Worm (Caenorhabditis elegans) whole organism, late embryonic: ENCODE data around the gene R07E4.3.

Source experiments
- C38D4.7 ChIP-seq: fragments of 200-800 bp; sonication (Bioruptor generic); optimal IDR thresholded peaks from 2 replicates; lab custom pipeline; 2018; ENCODE audit warnings: mild to moderate bottlenecking, missing genetic modification characterization, moderate library complexity, missing compliant biosample characterization
- K09A11.1 ChIP-seq: sonication (generic microtip); optimal IDR thresholded peaks from 2 replicates; lab custom pipeline; 2017; ENCODE audit warnings: antibody characterized with exemption, mild to moderate bottlenecking, missing genetic modification characterization, missing compliant biosample characterization; ENCODE audit not compliant: insufficient read depth
- T23F11.4 ChIP-seq: fragments of 200-800 bp; sonication (Bioruptor generic); optimal IDR thresholded peaks from 2 replicates; lab custom pipeline; 2018; ENCODE audit warnings: mild to moderate bottlenecking, missing genetic modification characterization, missing compliant biosample characterization
- Y22D7AL.16 ChIP-seq: sonication (generic microtip); optimal IDR thresholded peaks from 2 replicates; lab custom pipeline; 2016; ENCODE audit warnings: missing genetic modification characterization, missing compliant biosample characterization
- ama-1 ChIP-seq: fragments of 150-350 bp; optimal IDR thresholded peaks from 2 replicates; lab custom pipeline; 2014
- ceh-19 ChIP-seq: fragments of 200-800 bp; sonication (Bioruptor generic); optimal IDR thresholded peaks from 2 replicates; lab custom pipeline; 2018; ENCODE audit warnings: mild to moderate bottlenecking, missing genetic modification characterization, missing compliant biosample characterization
- ceh-24 ChIP-seq: sonication (generic microtip); optimal IDR thresholded peaks from 2 replicates; lab custom pipeline; 2016; ENCODE audit warnings: mild to moderate bottlenecking, missing genetic modification characterization, missing compliant biosample characterization
- ceh-30 ChIP-seq: fragments of 150-350 bp; optimal IDR thresholded peaks from 2 replicates; lab custom pipeline; 2014; ENCODE audit warnings: missing biosample characterization, missing genetic modification characterization
- ceh-45 ChIP-seq: fragments of 200-800 bp; sonication (Bioruptor generic); IDR thresholded peaks from 2 replicates; pipeline ENCODE4 v1.3.6; 2022; ENCODE audit warnings: missing genetic modification reagents, missing genetic modification characterization, missing compliant biosample characterization
- ceh-6 ChIP-seq: fragments of 200-800 bp; sonication (Bioruptor generic); optimal IDR thresholded peaks from 2 replicates; lab custom pipeline; 2018; ENCODE audit warnings: mild to moderate bottlenecking, missing genetic modification characterization, missing compliant biosample characterization
- che-1 ChIP-seq: sonication (generic microtip); optimal IDR thresholded peaks from 2 replicates; lab custom pipeline; 2016; ENCODE audit warnings: mild to moderate bottlenecking, missing genetic modification characterization, missing compliant biosample characterization
- fkh-10 ChIP-seq: fragments of 150-350 bp; optimal IDR thresholded peaks from 2 replicates; lab custom pipeline; 2014; ENCODE audit warnings: missing biosample characterization, missing genetic modification reagents, missing genetic modification characterization
- fkh-6 ChIP-seq: sonication (generic microtip); optimal IDR thresholded peaks from 2 replicates; lab custom pipeline; 2016; ENCODE audit warnings: missing genetic modification characterization, missing compliant biosample characterization
- gmeb-2 ChIP-seq: sonication (generic microtip); optimal IDR thresholded peaks from 2 replicates; lab custom pipeline; 2016; ENCODE audit warnings: missing genetic modification characterization, inconsistent platforms, missing compliant biosample characterization
- hlh-30 ChIP-seq: sonication (generic microtip); optimal IDR thresholded peaks from 2 replicates; lab custom pipeline; 2017; ENCODE audit warnings: antibody characterized with exemption, missing genetic modification characterization, missing compliant biosample characterization; ENCODE audit not compliant: insufficient read depth
- hlh-8 ChIP-seq: sonication (generic microtip); optimal IDR thresholded peaks from 2 replicates; lab custom pipeline; 2016; ENCODE audit warnings: missing genotype, missing genetic modification characterization, missing compliant biosample characterization
- lin-11 ChIP-seq: fragments of 200-800 bp; sonication (Bioruptor generic); optimal IDR thresholded peaks from 2 replicates; lab custom pipeline; 2018; ENCODE audit warnings: mild to moderate bottlenecking, missing genetic modification characterization, missing compliant biosample characterization
- madf-2 ChIP-seq: sonication (generic microtip); optimal IDR thresholded peaks from 2 replicates; lab custom pipeline; 2017; ENCODE audit warnings: missing genetic modification characterization, missing compliant biosample characterization
- mec-3 ChIP-seq: sonication (generic microtip); optimal IDR thresholded peaks from 2 replicates; lab custom pipeline; 2016; ENCODE audit warnings: borderline replicate concordance, missing genetic modification characterization, missing compliant biosample characterization
- nhr-232 ChIP-seq: sonication (generic microtip); optimal IDR thresholded peaks from 2 replicates; lab custom pipeline; 2016; ENCODE audit warnings: missing genetic modification characterization, missing compliant biosample characterization
- npax-4 ChIP-seq: sonication (generic microtip); optimal IDR thresholded peaks from 2 replicates; lab custom pipeline; 2016; ENCODE audit warnings: missing genetic modification characterization, missing compliant biosample characterization
- pat-9 ChIP-seq: fragments of 200-800 bp; sonication (Bioruptor generic); optimal IDR thresholded peaks from 2 replicates; lab custom pipeline; 2018; ENCODE audit warnings: mild to moderate bottlenecking, missing genetic modification characterization, moderate library complexity, missing compliant biosample characterization
- pax-1 ChIP-seq: fragments of 150-350 bp; optimal IDR thresholded peaks from 2 replicates; lab custom pipeline; 2014; ENCODE audit warnings: missing biosample characterization, missing genetic modification characterization
- pha-2 ChIP-seq: sonication (generic microtip); optimal IDR thresholded peaks from 2 replicates; lab custom pipeline; 2017; ENCODE audit warnings: mild to moderate bottlenecking, missing genetic modification characterization, missing compliant biosample characterization
- sox-4 ChIP-seq: sonication (generic microtip); optimal IDR thresholded peaks from 2 replicates; lab custom pipeline; 2017; ENCODE audit warnings: mild to moderate bottlenecking, missing genetic modification characterization, inconsistent platforms, missing compliant biosample characterization
- syd-9 ChIP-seq: sonication (generic microtip); optimal IDR thresholded peaks from 2 replicates; lab custom pipeline; 2016; ENCODE audit warnings: mild to moderate bottlenecking, missing genetic modification characterization, moderate library complexity, missing compliant biosample characterization
- tbx-2 ChIP-seq: sonication (generic microtip); optimal IDR thresholded peaks from 2 replicates; lab custom pipeline; 2016; ENCODE audit warnings: missing genetic modification characterization, missing compliant biosample characterization
- unc-3 ChIP-seq, 2 experiments: fragments of 200-800 bp in 1 of 2; sonication (Bioruptor generic) in 1 of 2; sonication (generic microtip) in 1 of 2; conservative IDR thresholded peaks in 1 of 2; optimal IDR thresholded peaks in 1 of 2; 2 replicates each; pipeline versions ENCODE4 v1.3.6 to Lab custom; 2016 to 2022; ENCODE audit warnings: missing compliant biosample characterization in 2 of 2, missing genetic modification characterization in 2 of 2, missing genetic modification reagents in 1 of 2
- unc-42 ChIP-seq: sonication (generic microtip); optimal IDR thresholded peaks from 2 replicates; lab custom pipeline; 2016; ENCODE audit warnings: missing genotype, missing genetic modification characterization, missing compliant biosample characterization
- unc-86 ChIP-seq: sonication (generic microtip); optimal IDR thresholded peaks from 2 replicates; lab custom pipeline; 2016; ENCODE audit warnings: missing genetic modification characterization, missing compliant biosample characterization

Gene R07E4.3

DNA sequence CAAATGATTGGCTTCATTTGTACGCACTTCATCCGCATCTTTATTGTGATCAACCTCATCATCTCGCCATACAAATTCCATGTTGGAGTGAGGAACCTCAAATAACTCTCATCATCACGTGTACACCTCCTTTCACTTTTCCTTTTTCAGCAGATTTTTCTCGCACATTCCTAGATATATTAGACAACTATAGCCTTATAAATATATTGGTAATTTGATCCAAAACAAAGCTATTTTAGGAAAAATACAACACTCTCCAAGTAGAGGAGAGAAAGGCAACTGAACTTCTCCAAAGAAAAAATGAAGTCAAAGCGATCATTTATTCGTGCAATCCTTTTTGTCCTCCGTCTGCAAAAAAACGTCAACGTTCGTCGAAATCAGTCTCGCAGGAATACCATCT, 5.6 kb downstream of the R07E4.3 start, which contains the start of gene R07E4.1:
TSS of gene R07E4.1 (plus strand) at position 301 of the 400 bp plus-strand sequence.
- TF ChIP-seq madf-2 (tag; lab: Kevin White, UChicago) (no peak), nhr-232 (no peak), ceh-6 (GFP tag; lab: Kevin White, UChicago) (no peak), gmeb-2 (tag; lab: Kevin White, UChicago) (no peak), fkh-10 (GFP tag; lab: Kevin White, UChicago) (no peak), syd-9 (tag; lab: Kevin White, UChicago) (no peak), C38D4.7 (GFP tag; lab: Kevin White, UChicago) (no peak), T23F11.4 (no peak), unc-86 (no peak), lin-11 (tag; lab: Kevin White, UChicago) (no peak), hlh-8 (tag; lab: Kevin White, UChicago) (no peak), pax-1 (tag; lab: Kevin White, UChicago) (no peak), ceh-30 (tag; lab: Kevin White, UChicago) (no peak), fkh-6 (tag; lab: Kevin White, UChicago) (no peak)

DNA sequence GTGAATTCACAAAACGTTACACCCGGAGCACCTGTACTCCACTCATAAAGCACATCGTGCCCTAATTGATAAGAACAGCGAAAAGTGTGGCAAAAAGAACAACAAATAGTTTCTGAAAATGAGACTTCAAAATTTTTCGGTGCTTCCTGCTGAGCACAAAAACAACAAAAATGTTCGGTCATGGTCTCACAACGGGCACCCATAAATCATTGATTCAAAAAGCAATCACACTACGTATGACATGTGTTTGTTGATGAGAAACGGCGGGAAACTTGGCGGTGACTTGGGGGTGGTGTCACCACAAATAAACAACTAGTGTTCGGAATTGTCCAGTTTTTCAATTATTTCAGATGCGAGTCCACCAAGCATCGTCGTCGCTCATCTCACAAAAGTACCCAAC, 7.6 kb downstream of the R07E4.3 start:
- no peak for TF ChIP-seq hlh-8 (tag; lab: Kevin White, UChicago)
- TF ChIP-seq Y22D7AL.16 (tag; lab: Kevin White, UChicago) = no peak
- no peak for TF ChIP-seq mec-3
- no peak for TF ChIP-seq ama-1 (lab: Kevin White, UChicago)
- TF ChIP-seq pat-9 = no peak
- no peak for TF ChIP-seq npax-4 (tag; lab: Kevin White, UChicago)
- TF ChIP-seq T23F11.4 = no peak
- TF ChIP-seq tbx-2 = no peak
- no peak for TF ChIP-seq unc-42 (tag; lab: Kevin White, UChicago)
- TF ChIP-seq unc-3 (GFP tag; conservative IDR thresholded peaks at IDR 0.05; lab: Robert Waterston, UW) = no peak
- no peak for TF ChIP-seq unc-3 (tag; optimal IDR thresholded peaks at IDR 0.05; lab: Kevin White, UChicago)
- no peak for TF ChIP-seq ceh-19 (GFP tag; lab: Kevin White, UChicago)
- TF ChIP-seq hlh-30 (tag; lab: Kevin White, UChicago) = no peak

DNA sequence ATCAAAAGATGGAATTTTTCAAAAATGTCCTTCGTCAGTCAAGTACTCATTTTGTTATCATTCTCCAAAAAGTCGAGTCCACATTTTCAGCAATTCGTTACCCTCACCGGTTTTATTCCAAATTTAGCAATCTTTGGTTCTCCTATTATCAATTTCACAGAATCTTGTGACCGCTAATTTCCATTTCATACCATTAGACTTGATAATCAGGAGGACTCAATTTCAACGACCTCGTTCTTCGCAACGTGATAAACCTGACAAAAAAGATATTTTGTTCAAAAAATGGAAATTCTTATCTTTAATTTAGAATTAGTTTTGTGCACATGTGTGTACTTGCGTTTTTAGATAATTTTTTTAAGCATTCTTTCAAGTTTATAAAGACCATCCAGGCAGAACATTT, 9.3 kb downstream of the R07E4.3 start:
- no peak for TF ChIP-seq unc-42 (tag; lab: Kevin White, UChicago)
- TF ChIP-seq ceh-45 (GFP tag; lab: Robert Waterston, UW) = no peak
- no peak for TF ChIP-seq ceh-24 (tag; lab: Kevin White, UChicago)
- TF ChIP-seq sox-4 (tag; lab: Kevin White, UChicago) = no peak
- no peak for TF ChIP-seq che-1 (tag; lab: Kevin White, UChicago)
- TF ChIP-seq, all 69 proteins: peak for 0

DNA sequence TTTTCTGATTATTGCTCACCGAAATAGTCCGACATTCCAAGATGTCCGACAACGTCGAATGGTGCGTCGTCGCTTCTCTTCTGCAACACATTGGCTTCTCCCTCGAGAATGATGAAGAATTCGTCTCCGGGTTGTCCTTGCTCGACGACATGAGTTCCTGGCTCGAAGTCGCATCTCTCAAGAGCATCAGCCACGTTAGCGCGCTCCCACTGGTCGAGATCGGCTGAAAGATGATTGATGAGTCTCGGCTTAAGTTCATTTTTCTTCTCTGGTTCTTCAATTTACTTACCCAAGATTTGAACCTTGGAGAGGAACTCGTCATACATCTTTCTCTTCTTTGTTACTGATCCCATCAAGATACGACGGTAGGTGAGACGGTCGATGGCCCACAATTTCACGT, 19.0 kb downstream of the R07E4.3 start:
- TF ChIP-seq pha-2 = no peak
- no peak for TF ChIP-seq syd-9 (tag; lab: Kevin White, UChicago)
- no peak for TF ChIP-seq hlh-8 (tag; lab: Kevin White, UChicago)
- TF ChIP-seq pat-9 = no peak
- TF ChIP-seq tbx-2 = no peak

DNA sequence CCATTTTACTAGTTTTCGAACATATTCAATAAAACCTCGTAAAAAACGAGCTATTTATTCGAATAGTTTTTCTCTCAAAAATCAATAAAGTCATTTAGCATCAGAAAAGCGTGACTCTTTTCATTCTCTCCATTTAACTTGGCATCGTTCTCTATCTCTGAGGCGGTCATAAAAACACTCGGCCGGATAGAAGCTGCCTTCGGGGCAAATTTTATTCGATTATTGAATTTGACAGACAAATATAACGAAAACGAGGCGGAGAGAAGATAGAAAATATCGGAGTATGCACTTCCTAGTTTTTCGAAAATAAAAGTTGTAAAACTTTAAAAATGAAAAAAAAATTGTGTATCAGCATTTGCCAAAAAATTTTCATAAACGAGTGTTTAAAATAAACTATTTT, 22.0 kb downstream of the R07E4.3 start:
- no peak for TF ChIP-seq unc-86
- peak; percentile 71 for TF ChIP-seq unc-42 (tag; lab: Kevin White, UChicago)
- TF ChIP-seq K09A11.1 (tag; lab: Kevin White, UChicago) = no peak

DNA sequence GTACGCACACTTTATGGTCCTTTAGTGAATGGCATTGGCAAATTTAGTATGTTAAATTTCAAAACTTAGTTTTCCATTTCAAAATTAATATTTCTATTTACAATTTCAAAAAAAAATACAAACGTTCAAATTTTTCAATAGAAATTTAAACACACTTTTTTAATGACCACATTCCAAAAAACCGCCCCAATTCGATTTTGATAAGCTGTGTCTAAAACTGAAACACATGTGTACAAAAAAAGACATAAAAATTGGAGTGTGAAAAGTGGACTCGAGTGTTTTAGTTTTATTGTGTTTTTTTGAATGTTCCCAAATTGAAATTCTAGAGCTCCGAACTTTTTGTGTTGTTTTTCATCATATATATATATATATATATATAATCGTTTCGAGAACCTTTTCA, 22.5 kb downstream of the R07E4.3 start:
- TF ChIP-seq ceh-45 (GFP tag; lab: Robert Waterston, UW) = no peak
- no peak for TF ChIP-seq hlh-30 (tag; lab: Kevin White, UChicago)
- no peak for TF ChIP-seq pat-9
